Fruit fly (Drosophila melanogaster) whole organism, adult: Measurements from ENCODE around the gene CG32700.
A peak's percentile ranks its signal among the peaks of the same experiment; 100 is the strongest.

Experiments used
- CG11617 ChIP-seq: fragments of 200-800 bp; sonication (Bioruptor generic); optimal IDR thresholded peaks from 2 replicates; lab custom pipeline; 2017; ENCODE audit warnings: mild to moderate bottlenecking, missing biosample characterization, missing genetic modification reagents, missing genetic modification characterization
- CG12768 ChIP-seq: fragments of 200-800 bp; sonication (Bioruptor generic); optimal IDR thresholded peaks from 2 replicates; lab custom pipeline; 2017; ENCODE audit warnings: missing biosample characterization, missing genetic modification characterization, mild to moderate bottlenecking, moderate library complexity, missing genetic modification reagents
- CG14711 ChIP-seq: fragments of 200-800 bp; sonication (Bioruptor generic); optimal IDR thresholded peaks from 2 replicates; lab custom pipeline; 2018; ENCODE audit warnings: missing biosample characterization, mild to moderate bottlenecking, missing genetic modification characterization, moderate library complexity
- CG1620 ChIP-seq: fragments of 200-800 bp; sonication (Bioruptor generic); optimal IDR thresholded peaks from 2 replicates; lab custom pipeline; 2016; ENCODE audit warnings: missing biosample characterization, missing genetic modification characterization
- CG33017 ChIP-seq: fragments of 200-800 bp; sonication (Bioruptor generic); optimal IDR thresholded peaks from 2 replicates; lab custom pipeline; 2018; ENCODE audit warnings: missing biosample characterization, mild to moderate bottlenecking, missing genetic modification characterization, moderate library complexity
- CG5204 ChIP-seq: fragments of 200-800 bp; sonication (Bioruptor generic); optimal IDR thresholded peaks from 2 replicates; lab custom pipeline; 2016; ENCODE audit warnings: missing biosample characterization, missing genetic modification characterization
- CG7045 ChIP-seq: fragments of 200-800 bp; sonication (Bioruptor generic); optimal IDR thresholded peaks from 2 replicates; lab custom pipeline; 2017; ENCODE audit warnings: missing biosample characterization, mild to moderate bottlenecking, missing genetic modification characterization
- CG7101 ChIP-seq: fragments of 200-800 bp; sonication (Bioruptor generic); optimal IDR thresholded peaks from 2 replicates; lab custom pipeline; 2018; ENCODE audit warnings: missing biosample characterization, mild to moderate bottlenecking, missing genetic modification characterization, moderate library complexity
- Clk ChIP-seq: fragments of 200-800 bp; sonication (Bioruptor generic); optimal IDR thresholded peaks from 2 replicates; lab custom pipeline; 2017; ENCODE audit warnings: missing biosample characterization, missing genetic modification characterization
- Crg-1 ChIP-seq: fragments of 200-800 bp; sonication (Bioruptor generic); optimal IDR thresholded peaks from 2 replicates; lab custom pipeline; 2016; ENCODE audit warnings: missing biosample characterization, missing genetic modification characterization
- Hr96 ChIP-seq: fragments of 200-800 bp; sonication (Bioruptor generic); optimal IDR thresholded peaks from 2 replicates; lab custom pipeline; 2016; ENCODE audit warnings: missing biosample characterization, missing genetic modification characterization
- Mnt ChIP-seq: fragments of 200-800 bp; sonication (Bioruptor generic); optimal IDR thresholded peaks from 2 replicates; lab custom pipeline; 2016; ENCODE audit warnings: missing biosample characterization, mild to moderate bottlenecking, missing genetic modification characterization
- bab1 ChIP-seq: fragments of 200-800 bp; sonication (Bioruptor generic); optimal IDR thresholded peaks from 3 replicates; lab custom pipeline; 2019; ENCODE audit warnings: missing biosample characterization, mild to moderate bottlenecking, missing genetic modification characterization, moderate library complexity
- cic ChIP-seq: fragments of 200-800 bp; sonication (Bioruptor generic); optimal IDR thresholded peaks from 2 replicates; lab custom pipeline; 2017; ENCODE audit warnings: missing biosample characterization, mild to moderate bottlenecking, missing genetic modification characterization, moderate library complexity
- cnc ChIP-seq, 2 experiments: fragments of >200 bp; optimal IDR thresholded peaks; 2 replicates each; lab custom pipeline; 2017
- kay ChIP-seq: fragments of 200-800 bp; sonication (Bioruptor generic); peaks from one replicate; lab custom pipeline; 2016; ENCODE audit warnings: missing biosample characterization, missing genetic modification characterization, borderline replicate concordance
- ovo ChIP-seq: fragments of 200-800 bp; sonication (Bioruptor generic); optimal IDR thresholded peaks from 2 replicates; lab custom pipeline; 2016; ENCODE audit warnings: missing biosample characterization, missing genetic modification characterization
- pad ChIP-seq: fragments of 200-800 bp; sonication (Bioruptor generic); optimal IDR thresholded peaks from 3 replicates; lab custom pipeline; 2017; ENCODE audit warnings: missing biosample characterization, missing genetic modification characterization, mild to moderate bottlenecking, moderate library complexity, missing genetic modification reagents
- tj ChIP-seq: fragments of 200-800 bp; sonication (Bioruptor generic); optimal IDR thresholded peaks from 3 replicates; lab custom pipeline; 2017; ENCODE audit warnings: missing biosample characterization, mild to moderate bottlenecking, missing genetic modification characterization, moderate library complexity
- toe ChIP-seq: fragments of 200-800 bp; sonication (Bioruptor generic); optimal IDR thresholded peaks from 2 replicates; lab custom pipeline; 2016; ENCODE audit warnings: missing biosample characterization, missing genetic modification characterization

Gene CG32700

dm6 chrX:9594446-9594845 is 43.8 kb upstream of the CG32700 start:
- TF ChIP-seq toe (GFP tag; lab: Kevin White, UChicago): no peak
- peak; percentile 89 for TF ChIP-seq tj (GFP tag; lab: Kevin White, UChicago)
- peak; percentile 11 for TF ChIP-seq kay (GFP tag; lab: Kevin White, UChicago)
- no peak for TF ChIP-seq Hr96 (GFP tag; lab: Kevin White, UChicago)

dm6 chrX:9590592-9590991 is 40.0 kb upstream of the CG32700 start:
- TF ChIP-seq toe (GFP tag; lab: Kevin White, UChicago): no peak
- no peak for TF ChIP-seq bab1 (GFP tag; lab: Kevin White, UChicago)
- TF ChIP-seq kay (GFP tag; lab: Kevin White, UChicago): peak; percentile 11

DNA sequence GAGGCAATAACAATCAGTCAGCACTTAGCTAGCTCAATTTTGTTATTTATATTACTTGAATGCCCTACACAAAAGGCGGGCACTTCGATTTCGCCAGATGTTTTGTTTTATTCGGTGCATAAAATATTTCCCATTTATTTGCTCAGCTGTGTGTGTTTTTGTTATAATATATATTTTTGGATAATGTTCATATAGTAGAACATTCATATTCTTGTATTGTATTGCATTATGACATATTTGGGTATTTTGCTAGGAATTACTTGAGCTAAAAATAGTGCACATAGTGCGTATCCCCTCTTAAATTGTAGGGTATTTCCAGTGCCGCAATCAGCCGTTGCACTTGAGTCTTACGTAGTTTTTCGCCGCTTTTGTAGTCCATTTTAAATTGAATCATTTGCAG is 39.3 kb upstream of the CG32700 start:
- TF ChIP-seq Crg-1 (GFP tag; lab: Kevin White, UChicago): peak; percentile 46
- TF ChIP-seq pad (GFP tag; lab: Kevin White, UChicago): peak; percentile 78
- peak; percentile 68 for TF ChIP-seq ovo (GFP tag; lab: Kevin White, UChicago)
- TF ChIP-seq bab1 (GFP tag; lab: Kevin White, UChicago): peak; percentile 95
- TF ChIP-seq CG7101: peak; percentile 92
- TF ChIP-seq kay (GFP tag; lab: Kevin White, UChicago): no peak
- peak; percentile 93 for TF ChIP-seq CG11617 (GFP tag; lab: Kevin White, UChicago)
- peak; percentile 40 for TF ChIP-seq Clk (GFP tag; lab: Kevin White, UChicago)
- peak; percentile 88 for TF ChIP-seq tj (GFP tag; lab: Kevin White, UChicago)
- TF ChIP-seq CG14711 (tag; lab: Kevin White, UChicago): peak; percentile 82
- TF ChIP-seq Mnt (GFP tag; lab: Kevin White, UChicago): peak; percentile 68
- peak; percentile 80 for TF ChIP-seq CG12768 (GFP tag; lab: Kevin White, UChicago)
- peak; percentile 70 for TF ChIP-seq Hr96 (GFP tag; lab: Kevin White, UChicago)
- peak; percentile 79 for TF ChIP-seq CG5204 (GFP tag; lab: Kevin White, UChicago)
- TF ChIP-seq cic: peak; percentile 57
- TF ChIP-seq CG33017 (tag; lab: Kevin White, UChicago): peak; percentile 85
- no peak for TF ChIP-seq cnc (optimal IDR thresholded peaks at IDR 0.05; lab: Kevin White, UChicago)
- peak; percentile 81 for TF ChIP-seq CG7045 (GFP tag; lab: Kevin White, UChicago)
- peak; percentile 77 for TF ChIP-seq CG1620
- TF ChIP-seq toe (GFP tag; lab: Kevin White, UChicago): peak; percentile 64

DNA sequence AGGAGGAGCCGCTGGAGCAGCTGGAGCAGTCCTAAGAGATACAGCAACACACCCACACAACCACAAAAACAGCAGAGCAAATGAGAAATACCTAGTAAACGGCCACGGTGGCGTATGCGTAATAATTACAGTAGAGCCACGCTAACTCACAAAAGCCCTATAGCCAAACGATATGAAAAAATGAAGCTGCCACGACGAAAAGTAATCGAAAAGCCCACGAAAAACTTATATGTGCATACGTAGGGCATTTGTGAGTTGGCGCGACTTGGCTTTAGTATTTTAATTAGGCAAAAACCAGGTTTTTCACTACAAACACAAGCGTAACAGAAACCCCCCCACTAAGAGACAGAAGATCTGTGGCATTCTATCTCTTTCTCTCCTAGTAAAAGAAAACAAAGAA is 37.2 kb upstream of the CG32700 start:
- TF ChIP-seq tj (GFP tag; lab: Kevin White, UChicago) (no peak), CG5204 (GFP tag; lab: Kevin White, UChicago) (no peak), Hr96 (GFP tag; lab: Kevin White, UChicago) (no peak), cnc (optimal IDR thresholded peaks at IDR 0.05; lab: Kevin White, UChicago) (no peak), bab1 (GFP tag; lab: Kevin White, UChicago) (no peak), CG12768 (GFP tag; lab: Kevin White, UChicago) (no peak), CG7101 (no peak), CG33017 (tag; lab: Kevin White, UChicago) (no peak), Crg-1 (GFP tag; lab: Kevin White, UChicago) (no peak), kay (GFP tag; lab: Kevin White, UChicago) (no peak), CG7045 (GFP tag; lab: Kevin White, UChicago) (no peak), CG1620 (no peak), Clk (GFP tag; lab: Kevin White, UChicago) (no peak), CG14711 (tag; lab: Kevin White, UChicago) (no peak), pad (GFP tag; lab: Kevin White, UChicago) (no peak), CG11617 (GFP tag; lab: Kevin White, UChicago) (no peak), toe (GFP tag; lab: Kevin White, UChicago) (no peak)

- TF ChIP-seq Clk (GFP tag; lab: Kevin White, UChicago) (no peak), Hr96 (GFP tag; lab: Kevin White, UChicago) (no peak), CG1620 (no peak), tj (GFP tag; lab: Kevin White, UChicago) (no peak), CG14711 (tag; lab: Kevin White, UChicago) (no peak), CG12768 (GFP tag; lab: Kevin White, UChicago) (no peak), kay (GFP tag; lab: Kevin White, UChicago) (no peak), CG33017 (tag; lab: Kevin White, UChicago) (no peak), CG5204 (GFP tag; lab: Kevin White, UChicago) (no peak), ovo (GFP tag; lab: Kevin White, UChicago) (no peak), pad (GFP tag; lab: Kevin White, UChicago) (no peak), toe (GFP tag; lab: Kevin White, UChicago) (no peak)
Measured at dm6 chrX:9586627-9587026, 36.0 kb upstream of the CG32700 start.

DNA sequence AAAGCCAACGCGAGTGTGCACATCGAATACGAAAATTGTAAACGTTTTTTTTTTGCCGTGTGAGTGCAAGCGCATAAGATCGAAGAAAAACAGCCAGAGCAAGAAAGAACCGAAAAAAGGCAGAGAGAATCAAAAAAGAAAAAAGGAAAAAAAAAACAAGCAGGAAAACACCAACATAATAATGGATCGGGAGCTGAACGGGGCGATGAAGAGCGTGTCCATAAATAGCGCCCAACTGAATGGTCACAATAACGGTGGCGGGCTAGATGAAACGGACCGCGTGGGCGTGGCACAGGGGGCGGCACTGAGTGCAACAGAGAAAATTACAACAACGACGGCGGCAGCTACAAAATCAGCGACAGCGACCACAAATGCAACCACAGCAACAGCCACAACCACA is 35.4 kb upstream of the CG32700 start:
- TF ChIP-seq Hr96 (GFP tag; lab: Kevin White, UChicago): peak; percentile 34
- no peak for TF ChIP-seq cnc (optimal IDR thresholded peaks at IDR 0.05; lab: Kevin White, UChicago)
- peak; percentile 16 for TF ChIP-seq ovo (GFP tag; lab: Kevin White, UChicago)
